Worm (Caenorhabditis elegans) whole organism, mixed stage, embryonic: Measurements from ENCODE around the gene str-211.

ENCODE experiments used
- blmp-1 ChIP-seq: fragments of 150-350 bp; optimal IDR thresholded peaks from 2 replicates; lab custom pipeline; 2014; ENCODE audit warnings: missing biosample characterization, missing genetic modification characterization
- mep-1 ChIP-seq: fragments of 150-350 bp; optimal IDR thresholded peaks from 2 replicates; lab custom pipeline; 2017; ENCODE audit warnings: missing biosample characterization, missing genetic modification reagents, missing genetic modification characterization, inconsistent platforms
- nhr-237 ChIP-seq: fragments of 150-350 bp; optimal IDR thresholded peaks from 2 replicates; lab custom pipeline; 2014; ENCODE audit warnings: missing biosample characterization, missing genetic modification characterization
- unc-39 ChIP-seq: fragments of 150-350 bp; optimal IDR thresholded peaks from 2 replicates; lab custom pipeline; 2014; ENCODE audit warnings: missing biosample characterization, missing genetic modification characterization

DNA sequence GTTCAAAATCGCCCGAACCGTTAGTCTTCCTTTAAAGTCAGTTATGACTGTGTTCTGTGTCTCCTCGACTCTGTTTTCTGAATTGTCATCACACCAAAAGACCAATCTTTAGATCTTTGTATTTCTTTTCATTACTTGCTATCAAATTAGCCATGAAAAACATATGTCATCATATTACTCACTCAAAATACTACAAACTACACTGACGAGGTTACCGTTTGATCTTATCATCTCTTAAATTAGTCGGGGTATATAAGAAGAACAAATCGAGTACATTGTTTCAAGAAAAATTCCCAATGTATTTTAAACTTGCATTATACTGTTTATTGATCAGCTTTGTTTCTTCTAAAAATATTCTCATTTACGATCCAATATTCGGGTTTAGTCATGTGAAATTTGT lies 35.5 kb downstream of the str-211 start, which contains the start of gene ugt-13:
- TF ChIP-seq mep-1 (no peak), nhr-237 (tag; lab: Kevin White, UChicago) (no peak), unc-39 (tag; lab: Kevin White, UChicago) (no peak), blmp-1 (tag; lab: Kevin White, UChicago) (no peak)
